Worm (Caenorhabditis elegans): ENCODE measurements around the gene srv-27.
"Not testable (repeated sequence)": the region's sequence is repeated elsewhere in the genome, so short reads cannot be mapped to it uniquely, and the experiment has no call there.

Gene srv-27

ce11 chrIV:6321667-6322066 lies 23.5 kb upstream of the srv-27 start, which contains the start of gene Y73B6BL.29:
Gene Y73B6BL.29, plus strand, starts transcription at chrIV:6321929.
- peak; percentile 87 for TF ChIP-seq lin-15B (tag; optimal IDR thresholded peaks at IDR 0.05)
- TF ChIP-seq unc-62 (GFP tag; optimal IDR thresholded peaks at IDR 0.05): no peak
- no peak for TF ChIP-seq ztf-4 (tag; optimal IDR thresholded peaks at IDR 0.05)
- TF ChIP-seq ceh-28 (tag; optimal IDR thresholded peaks at IDR 0.05): peak; percentile 67
- TF ChIP-seq mml-1 (tag; optimal IDR thresholded peaks at IDR 0.05): no peak
- TF ChIP-seq sea-2 (GFP tag; optimal IDR thresholded peaks at IDR 0.05): no peak
- TF ChIP-seq fos-1 (tag; optimal IDR thresholded peaks at IDR 0.05): no peak
- peak; percentile 84 for TF ChIP-seq lsy-12 (tag; optimal IDR thresholded peaks at IDR 0.05)
- peak; percentile 12 for TF ChIP-seq mdl-1 (tag; optimal IDR thresholded peaks at IDR 0.05)
- peak; percentile 88 for TF ChIP-seq R02D3.7 (tag; optimal IDR thresholded peaks at IDR 0.05)
- no peak for TF ChIP-seq ceh-9 (tag; optimal IDR thresholded peaks at IDR 0.05)
- peak; percentile 72 for TF ChIP-seq nhr-25 (tag; optimal IDR thresholded peaks at IDR 0.05)
- TF ChIP-seq nhr-77 (tag; optimal IDR thresholded peaks at IDR 0.05): no peak
- TF ChIP-seq ceh-16 (tag; optimal IDR thresholded peaks at IDR 0.05): no peak
- no peak for TF ChIP-seq nhr-28 (tag; optimal IDR thresholded peaks at IDR 0.05)
- no peak for TF ChIP-seq nhr-11 (tag; optimal IDR thresholded peaks at IDR 0.05)
- peak; percentile 95 for TF ChIP-seq nhr-43 (tag; optimal IDR thresholded peaks at IDR 0.05; ENCODE audit: poor library complexity, severe bottlenecking)
- TF ChIP-seq nhr-23 (tag; optimal IDR thresholded peaks at IDR 0.05): peak; percentile 95
- no peak for TF ChIP-seq ama-1 (optimal IDR thresholded peaks at IDR 0.05)
- no peak for TF ChIP-seq aly-2 (tag; optimal IDR thresholded peaks at IDR 0.05)
- TF ChIP-seq elt-1 (tag; optimal IDR thresholded peaks at IDR 0.05): no peak
- TF ChIP-seq nhr-12 (tag; optimal IDR thresholded peaks at IDR 0.05): no peak
- TF ChIP-seq pqm-1 (tag; optimal IDR thresholded peaks at IDR 0.05): peak; percentile 15
- TF ChIP-seq eor-1 (tag; optimal IDR thresholded peaks at IDR 0.05): peak in 1 of 2 experiments; percentile 55
- no peak for TF ChIP-seq zag-1 (tag; optimal IDR thresholded peaks at IDR 0.05)
- TF ChIP-seq daf-12 (tag; optimal IDR thresholded peaks at IDR 0.05): no peak
- TF ChIP-seq egl-27 (tag; optimal IDR thresholded peaks at IDR 0.05): no peak
- peak; percentile 21 for TF ChIP-seq egl-5 (tag; optimal IDR thresholded peaks at IDR 0.05)
- no peak for TF ChIP-seq fkh-2 (tag; optimal IDR thresholded peaks at IDR 0.05)
- peak; percentile 81 for TF ChIP-seq tbx-2 (tag; optimal IDR thresholded peaks at IDR 0.05)
- TF ChIP-seq pha-4 (tag; optimal IDR thresholded peaks at IDR 0.05): peak; percentile 93
- TF ChIP-seq jun-1 (tag; optimal IDR thresholded peaks at IDR 0.05): peak; percentile 66
- TF ChIP-seq nhr-67 (tag; optimal IDR thresholded peaks at IDR 0.05): no peak
- peak; percentile 56 for TF ChIP-seq elt-2 (tag; optimal IDR thresholded peaks at IDR 0.05)
- TF ChIP-seq elt-3 (tag; optimal IDR thresholded peaks at IDR 0.05): no peak
- TF ChIP-seq ceh-82 (tag; optimal IDR thresholded peaks at IDR 0.05): peak; percentile 32
- peak; percentile 51 for TF ChIP-seq hmg-11 (tag; optimal IDR thresholded peaks at IDR 0.05)
- TF ChIP-seq skn-1 (tag; optimal IDR thresholded peaks at IDR 0.05): peak; percentile 85
- TF ChIP-seq lin-39 (tag; optimal IDR thresholded peaks at IDR 0.05): no peak
- TF ChIP-seq unc-39 (tag; optimal IDR thresholded peaks at IDR 0.05): no peak
- no peak for TF ChIP-seq nhr-76 (tag; optimal IDR thresholded peaks at IDR 0.05)
- TF ChIP-seq nfya-1 (tag; optimal IDR thresholded peaks at IDR 0.05; ENCODE audit: insufficient read depth): peak; percentile 89
- no peak for TF ChIP-seq nhr-237 (tag; optimal IDR thresholded peaks at IDR 0.05)
- TF ChIP-seq snpc-4 (tag; optimal IDR thresholded peaks at IDR 0.05): peak; percentile 90
- peak; percentile 87 for TF ChIP-seq fkh-10 (GFP tag; optimal IDR thresholded peaks at IDR 0.05)
- peak; percentile 63 for TF ChIP-seq ZK546.5 (tag; optimal IDR thresholded peaks at IDR 0.05)
- no peak for TF ChIP-seq ztf-11 (tag; optimal IDR thresholded peaks at IDR 0.05)

ce11 chrIV:6317357-6317756 lies 19.2 kb upstream of the srv-27 start, which contains the start of gene Y73B6BL.12:
Gene Y73B6BL.12, minus strand, starts transcription at chrIV:6317457.
- TF ChIP-seq skn-1, egl-27, ztf-4 (tag; optimal IDR thresholded peaks at IDR 0.05): not testable (repeated sequence)
